Worm (Caenorhabditis elegans) whole organism, L4 larva: ENCODE results near the gene B0244.5.
A peak's percentile ranks its signal among the peaks of the same experiment; 100 is the strongest.

Source experiments
- F26F4.8 ChIP-seq: fragments of 200-800 bp; sonication (Bioruptor generic); conservative IDR thresholded peaks from 2 replicates; pipeline ENCODE4 v1.3.6; 2022; ENCODE audit warnings: missing genetic modification characterization, missing compliant biosample characterization
- F37D6.2 ChIP-seq: sonication (generic microtip); optimal IDR thresholded peaks from 2 replicates; lab custom pipeline; 2016; ENCODE audit warnings: mild to moderate bottlenecking, missing genetic modification characterization, missing compliant biosample characterization
- T26A8.4 ChIP-seq: fragments of 200-800 bp; sonication (Bioruptor generic); IDR thresholded peaks from 2 replicates; pipeline ENCODE4 v1.3.6; 2022; ENCODE audit warnings: missing genetic modification characterization, missing compliant biosample characterization
- Y105C5A.15 ChIP-seq: fragments of 200-800 bp; sonication (Bioruptor generic); IDR thresholded peaks from 2 replicates; pipeline ENCODE4 v1.3.6; 2022; ENCODE audit warnings: missing genetic modification characterization, missing compliant biosample characterization
- Y48G9A.11 ChIP-seq: fragments of 200-800 bp; sonication (Bioruptor generic); IDR thresholded peaks from 2 replicates; pipeline ENCODE4 v1.3.6; 2022; ENCODE audit warnings: missing genetic modification reagents, missing genetic modification characterization, missing compliant biosample characterization
- ZK337.2 ChIP-seq: fragments of 200-800 bp; sonication (Bioruptor generic); IDR thresholded peaks from 2 replicates; pipeline ENCODE4 v1.3.6; 2022; ENCODE audit warnings: missing genetic modification reagents, missing genetic modification characterization, missing compliant biosample characterization
- arid-1 ChIP-seq: fragments of 200-800 bp; sonication (Bioruptor generic); conservative IDR thresholded peaks from 2 replicates; pipeline ENCODE4 v1.3.6; 2022; ENCODE audit warnings: missing genetic modification reagents, missing genetic modification characterization, missing compliant biosample characterization
- ceh-28 ChIP-seq: fragments of 150-350 bp; optimal IDR thresholded peaks from 2 replicates; lab custom pipeline; 2014; ENCODE audit warnings: missing biosample characterization, missing genetic modification reagents, missing genetic modification characterization
- ceh-32 ChIP-seq: sonication (generic microtip); optimal IDR thresholded peaks from 2 replicates; lab custom pipeline; 2016; ENCODE audit warnings: mild to moderate bottlenecking, missing genetic modification characterization, missing compliant biosample characterization; ENCODE audit not compliant: poor library complexity
- ces-1 ChIP-seq: fragments of 150-350 bp; sonication (generic microtip); optimal IDR thresholded peaks from 4 replicates; lab custom pipeline; 2014; ENCODE audit warnings: missing biosample characterization, missing genetic modification reagents, missing genetic modification characterization
- daf-12 ChIP-seq: fragments of 150-350 bp; optimal IDR thresholded peaks from 2 replicates; lab custom pipeline; 2014; ENCODE audit warnings: missing biosample characterization, missing genetic modification reagents, missing genetic modification characterization
- daf-8 ChIP-seq: fragments of 200-800 bp; sonication (Bioruptor generic); IDR thresholded peaks from 2 replicates; pipeline ENCODE4 v1.3.6; 2022; ENCODE audit warnings: missing genetic modification characterization, missing compliant biosample characterization
- dmd-6 ChIP-seq: fragments of 200-800 bp; sonication (Bioruptor generic); IDR thresholded peaks from 2 replicates; pipeline ENCODE4 v1.3.6; 2022; ENCODE audit warnings: missing genetic modification reagents, missing genetic modification characterization, missing compliant biosample characterization
- dmd-9 ChIP-seq: fragments of 200-800 bp; sonication (Bioruptor generic); IDR thresholded peaks from 2 replicates; pipeline ENCODE4 v1.3.6; 2022; ENCODE audit warnings: missing genetic modification reagents, missing genetic modification characterization, missing compliant biosample characterization
- dpl-1 ChIP-seq: fragments of 150-350 bp; optimal IDR thresholded peaks from 2 replicates; lab custom pipeline; 2014; ENCODE audit warnings: missing biosample characterization, missing genetic modification reagents, missing genetic modification characterization
- duxl-1 ChIP-seq: sonication (generic microtip); optimal IDR thresholded peaks from 2 replicates; lab custom pipeline; 2016; ENCODE audit warnings: mild to moderate bottlenecking, missing genetic modification characterization, moderate library complexity, missing compliant biosample characterization; ENCODE audit not compliant: poor library complexity
- hif-1 ChIP-seq, 2 experiments: sonication (generic microtip); optimal IDR thresholded peaks; 2 replicates each; lab custom pipeline; 2016 to 2017; ENCODE audit warnings: missing compliant biosample characterization in 2 of 2, missing genetic modification characterization in 2 of 2, missing genetic modification reagents in 2 of 2, missing genotype in 2 of 2, mild to moderate bottlenecking in 1 of 2
- hlh-30 ChIP-seq: sonication (generic microtip); optimal IDR thresholded peaks from 2 replicates; lab custom pipeline; 2017; ENCODE audit warnings: antibody characterized with exemption, mild to moderate bottlenecking, missing genetic modification characterization, missing compliant biosample characterization; ENCODE audit not compliant: insufficient read depth
- hmg-1.1 ChIP-seq: fragments of 200-800 bp; sonication (Bioruptor generic); IDR thresholded peaks from 2 replicates; pipeline ENCODE4 v1.3.6; 2022; ENCODE audit warnings: missing genetic modification reagents, missing genetic modification characterization, missing compliant biosample characterization
- lin-13 ChIP-seq: fragments of 150-350 bp; optimal IDR thresholded peaks from 2 replicates; lab custom pipeline; 2014; ENCODE audit warnings: missing biosample characterization, missing genetic modification reagents, missing genetic modification characterization
- lin-29 ChIP-seq: fragments of 200-800 bp; sonication (Bioruptor generic); IDR thresholded peaks from 2 replicates; pipeline ENCODE4 v1.3.6; 2022; ENCODE audit warnings: missing genetic modification reagents, missing genetic modification characterization, missing compliant biosample characterization
- lin-38 ChIP-seq: fragments of 200-800 bp; sonication (Bioruptor generic); IDR thresholded peaks from 2 replicates; pipeline ENCODE4 v1.3.6; 2022; ENCODE audit warnings: missing genetic modification reagents, missing genetic modification characterization, missing compliant biosample characterization
- lir-3 ChIP-seq: sonication (generic microtip); optimal IDR thresholded peaks from 2 replicates; lab custom pipeline; 2016; ENCODE audit warnings: mild to moderate bottlenecking, missing genetic modification characterization, missing compliant biosample characterization
- madf-9 ChIP-seq: fragments of 200-800 bp; sonication (Bioruptor generic); conservative IDR thresholded peaks from 2 replicates; pipeline ENCODE4 v1.3.6; 2022; ENCODE audit warnings: missing genetic modification reagents, missing genetic modification characterization, missing compliant biosample characterization
- mdl-1 ChIP-seq, 2 experiments: fragments of 150-350 bp in 1 of 2; sonication (generic microtip) in 1 of 2; optimal IDR thresholded peaks; 2 replicates each; lab custom pipeline; 2014 to 2017; ENCODE audit warnings: missing biosample characterization in 2 of 2, missing genetic modification characterization in 2 of 2
- mep-1 ChIP-seq: fragments of 150-350 bp; sonication (generic microtip); optimal IDR thresholded peaks from 3 replicates; lab custom pipeline; 2014; ENCODE audit warnings: missing biosample characterization, missing genetic modification characterization
- mes-2 ChIP-seq: sonication (generic microtip); optimal IDR thresholded peaks from 2 replicates; lab custom pipeline; 2016; ENCODE audit warnings: missing genotype, mild to moderate bottlenecking, missing genetic modification characterization, missing compliant biosample characterization; ENCODE audit not compliant: poor library complexity, severe bottlenecking
- nhr-11 ChIP-seq: fragments of 150-350 bp; optimal IDR thresholded peaks from 2 replicates; lab custom pipeline; 2014; ENCODE audit warnings: missing biosample characterization, missing genetic modification characterization
- nhr-42 ChIP-seq: fragments of 200-800 bp; sonication (Bioruptor generic); IDR thresholded peaks from 2 replicates; pipeline ENCODE4 v1.3.6; 2022; ENCODE audit warnings: missing genetic modification characterization, missing compliant biosample characterization
- nhr-48 ChIP-seq: sonication (generic microtip); optimal IDR thresholded peaks from 2 replicates; lab custom pipeline; 2016; ENCODE audit warnings: mild to moderate bottlenecking, missing genetic modification characterization, missing compliant biosample characterization
- nhr-77 ChIP-seq: fragments of 150-350 bp; optimal IDR thresholded peaks from 2 replicates; lab custom pipeline; 2014; ENCODE audit warnings: missing biosample characterization, missing genetic modification characterization
- pha-4 ChIP-seq, 2 experiments: fragments of 150-350 bp in 1 of 2; fragments of 200-800 bp in 1 of 2; sonication (Bioruptor generic) in 1 of 2; IDR thresholded peaks in 1 of 2; optimal IDR thresholded peaks in 1 of 2; 2 replicates each; pipeline versions ENCODE4 v1.3.6 to Lab custom; 2014 to 2022; ENCODE audit warnings: missing genetic modification characterization in 2 of 2, missing genetic modification reagents in 2 of 2, missing biosample characterization in 1 of 2, missing compliant biosample characterization in 1 of 2
- php-3 ChIP-seq: fragments of 200-800 bp; sonication (Bioruptor generic); IDR thresholded peaks from 2 replicates; pipeline ENCODE4 v1.3.6; 2022; ENCODE audit warnings: missing genetic modification reagents, missing genetic modification characterization, missing compliant biosample characterization
- rbr-2 ChIP-seq: sonication (generic microtip); optimal IDR thresholded peaks from 2 replicates; lab custom pipeline; 2016; ENCODE audit warnings: missing genotype, missing genetic modification characterization, missing compliant biosample characterization
- snpc-4 ChIP-seq: fragments of 150-350 bp; optimal IDR thresholded peaks from 2 replicates; lab custom pipeline; 2014; ENCODE audit warnings: missing biosample characterization, missing genetic modification characterization
- spr-3 ChIP-seq: fragments of 200-800 bp; sonication (Bioruptor generic); optimal IDR thresholded peaks from 2 replicates; lab custom pipeline; 2018; ENCODE audit warnings: mild to moderate bottlenecking, missing genetic modification characterization, missing compliant biosample characterization
- tra-1 ChIP-seq: fragments of 200-800 bp; sonication (Bioruptor generic); IDR thresholded peaks from 2 replicates; pipeline ENCODE4 v1.3.6; 2022; ENCODE audit warnings: missing genetic modification reagents, missing genetic modification characterization, missing compliant biosample characterization
- unc-130 ChIP-seq: sonication (generic microtip); optimal IDR thresholded peaks from 2 replicates; lab custom pipeline; 2016; ENCODE audit warnings: missing genetic modification reagents, missing genetic modification characterization, missing compliant biosample characterization
- unc-62 ChIP-seq, 3 experiments: fragments of 150-350 bp in 1 of 3; sonication (generic microtip); optimal IDR thresholded peaks in 2 of 3; peaks in 1 of 3; 1 replicate in 1 of 3; 2 replicates in 2 of 3; lab custom pipeline; 2014 to 2017; ENCODE audit warnings: missing biosample characterization in 3 of 3, missing genetic modification characterization in 3 of 3, missing genetic modification reagents in 3 of 3, missing genotype in 1 of 3
- zfp-2 ChIP-seq: sonication (generic microtip); optimal IDR thresholded peaks from 2 replicates; lab custom pipeline; 2016; ENCODE audit warnings: mild to moderate bottlenecking, missing genetic modification characterization, missing compliant biosample characterization
- ztf-7 ChIP-seq: fragments of 150-350 bp; optimal IDR thresholded peaks from 2 replicates; lab custom pipeline; 2014; ENCODE audit warnings: missing biosample characterization, missing genetic modification characterization

B0244.5 gene

ce11 chrIII:5719832-5720194 lies 24.9 kb upstream of the B0244.5 start (continued):
- peak; percentile 18 for TF ChIP-seq dpl-1 (GFP tag; lab: Kevin White, UChicago)
- TF ChIP-seq hif-1 (tag; optimal IDR thresholded peaks at IDR 0.05; lab: Kevin White, UChicago), result no peak
- TF ChIP-seq ces-1 (GFP tag; lab: Kevin White, UChicago), result no peak
- no peak for TF ChIP-seq ztf-7 (tag; lab: Kevin White, UChicago)
- no peak for TF ChIP-seq lin-13 (GFP tag; lab: Kevin White, UChicago)
- TF ChIP-seq spr-3 (GFP tag; lab: Kevin White, UChicago), result no peak

- TF ChIP-seq unc-62 (GFP tag; optimal IDR thresholded peaks at IDR 0.05 in 1 of 2; lab: Kevin White, UChicago) (peak in 1 of 2 experiments; percentile 65), unc-62 (tag; optimal IDR thresholded peaks at IDR 0.05; lab: Kevin White, UChicago) (no peak), unc-130 (no peak)
These were observed 24.2 kb upstream of the B0244.5 start for ce11 chrIII:5720266-5721019.

- TF ChIP-seq daf-8 (GFP tag; lab: Robert Waterston, UW) (no peak), unc-62 (GFP tag; optimal IDR thresholded peaks at IDR 0.05 in 1 of 2; lab: Kevin White, UChicago) (peak in 1 of 2 experiments; percentile 50), unc-62 (tag; optimal IDR thresholded peaks at IDR 0.05; lab: Kevin White, UChicago) (no peak), pha-4 (GFP tag; IDR thresholded peaks at IDR 0.05; lab: Robert Waterston, UW) (no peak), pha-4 (tag; optimal IDR thresholded peaks at IDR 0.05; lab: Kevin White, UChicago) (no peak), ceh-32 (no peak)
- TF ChIP-seq, all 104 proteins: peak for 1
These were observed 23.2 kb upstream of the B0244.5 start for ce11 chrIII:5721488-5721887.

- peak; percentile 66 for TF ChIP-seq T26A8.4 (GFP tag; lab: Robert Waterston, UW)
- TF ChIP-seq madf-9, result peak; percentile 52
- TF ChIP-seq nhr-11 (tag; lab: Kevin White, UChicago), result no peak
- TF ChIP-seq daf-12 (tag; lab: Kevin White, UChicago), result no peak
- 0 out of 2 replicates have a peak, but pooled peaks have one; percentile 19 for TF ChIP-seq dmd-9
- peak; percentile 35; the same call in 1 of the 2 replicates for TF ChIP-seq hmg-1.1
- TF ChIP-seq lin-38 (GFP tag; lab: Robert Waterston, UW), result peak; percentile 66
- TF ChIP-seq zfp-2 (tag; lab: Kevin White, UChicago), result no peak
- TF ChIP-seq mep-1 (tag; lab: Kevin White, UChicago), result peak; percentile 58
- peak; percentile 89 for TF ChIP-seq ZK337.2 (GFP tag; lab: Robert Waterston, UW)
- TF ChIP-seq F26F4.8, result no peak
- TF ChIP-seq ztf-7 (tag; lab: Kevin White, UChicago), result peak; percentile 55
- TF ChIP-seq F37D6.2 (tag; lab: Kevin White, UChicago), result no peak
- peak; percentile 63 for TF ChIP-seq nhr-48 (tag; lab: Kevin White, UChicago)
- TF ChIP-seq php-3 (GFP tag; lab: Robert Waterston, UW), result no peak
- TF ChIP-seq ceh-28 (tag; lab: Kevin White, UChicago), result peak; percentile 17
- no peak for TF ChIP-seq snpc-4 (tag; lab: Kevin White, UChicago)
- TF ChIP-seq Y48G9A.11, result peak; percentile 36; the same call in 1 of the 2 replicates
- peak; percentile 86 for TF ChIP-seq dmd-6
- TF ChIP-seq nhr-77 (tag; lab: Kevin White, UChicago), result peak; percentile 48
- TF ChIP-seq nhr-42 (GFP tag; lab: Robert Waterston, UW), result no peak
- TF ChIP-seq arid-1 (GFP tag; lab: Robert Waterston, UW), result peak; percentile 56; the same call in 1 of the 2 replicates
- no peak for TF ChIP-seq lir-3
- TF ChIP-seq duxl-1 (tag; lab: Kevin White, UChicago), result peak; percentile 82
- peak; percentile 98 for TF ChIP-seq mes-2 (tag; lab: Kevin White, UChicago)
- TF ChIP-seq lin-29 (GFP tag; lab: Robert Waterston, UW), result no peak
- TF ChIP-seq mdl-1 (tag; optimal IDR thresholded peaks at IDR 0.05; lab: Kevin White, UChicago), result peak in 1 of 2 experiments; percentile 26
- TF ChIP-seq Y105C5A.15 (GFP tag; lab: Robert Waterston, UW), result no peak
- peak; percentile 83 for TF ChIP-seq tra-1 (GFP tag; lab: Robert Waterston, UW)
- peak; percentile 72 for TF ChIP-seq unc-130
- peak; percentile 28 for TF ChIP-seq hlh-30 (tag; lab: Kevin White, UChicago)
- TF ChIP-seq rbr-2 (tag; lab: Kevin White, UChicago), result peak; percentile 56
- TF ChIP-seq dpl-1 (GFP tag; lab: Kevin White, UChicago), result peak; percentile 93
These were observed 22.8 kb upstream of the B0244.5 start for ce11 chrIII:5721888-5722287.
